Fruit fly (Drosophila melanogaster): ENCODE data around the gene wts.

Gene wts

DNA sequence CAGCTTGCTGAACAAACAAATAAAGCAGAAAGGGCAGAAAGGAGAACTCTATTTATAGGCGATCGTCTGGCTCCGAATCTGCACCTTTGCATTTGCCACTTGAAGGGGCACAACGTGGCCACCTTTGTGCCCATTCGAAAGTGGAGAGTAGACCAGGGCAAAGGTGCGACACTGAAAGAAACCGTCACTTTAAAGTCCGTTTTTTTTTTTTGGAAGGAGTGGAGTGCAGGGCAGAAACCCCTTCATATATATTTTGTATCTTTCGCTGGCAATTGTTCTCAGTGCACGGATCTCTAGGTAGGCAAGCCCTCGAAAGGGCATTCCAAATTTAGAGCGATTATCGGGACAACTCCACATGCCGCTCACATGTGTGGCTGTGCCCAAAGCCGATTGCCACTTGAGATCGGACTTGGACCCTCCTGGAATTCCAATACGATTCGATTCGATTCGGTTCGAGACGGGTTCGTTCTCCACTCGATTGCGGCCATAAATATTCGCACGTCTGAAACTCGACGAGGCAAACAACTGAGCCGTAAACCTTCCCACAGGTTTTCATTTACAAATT, 36.3 kb downstream of the wts start (continued):
- TF ChIP-seq caup (GFP tag; optimal IDR thresholded peaks at IDR 0.05; ENCODE audit: severe bottlenecking): no peak
- TF ChIP-seq ara (GFP tag; IDR thresholded peaks at IDR 0.05): peak; percentile 42; the same call in 1 of the 2 replicates

DNA sequence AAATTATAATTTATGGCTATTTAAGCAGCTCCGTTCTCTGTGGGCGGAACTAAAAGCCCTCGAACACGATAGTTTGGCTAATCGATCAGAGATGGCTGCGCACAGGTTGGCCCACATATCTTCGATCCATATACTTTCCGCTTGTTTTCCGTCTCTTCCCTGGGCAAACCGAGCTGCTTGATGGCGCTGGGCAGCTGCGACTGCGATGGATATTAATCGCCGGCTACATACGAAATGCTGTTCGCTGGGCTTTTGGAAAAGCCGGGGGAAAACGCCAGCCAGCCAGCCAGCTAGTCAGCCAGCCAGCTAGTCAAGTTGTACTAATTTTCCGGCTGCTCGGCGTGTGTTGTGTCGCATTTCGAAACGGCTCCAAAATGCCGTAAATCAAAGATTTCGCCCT, 38.9 kb downstream of the wts start:
- TF ChIP-seq NC2β (GFP tag; optimal IDR thresholded peaks at IDR 0.05): no peak
- peak; percentile 93 for TF ChIP-seq nau (GFP tag; optimal IDR thresholded peaks at IDR 0.05)
- TF ChIP-seq CG12769 (tag; optimal IDR thresholded peaks at IDR 0.05): peak; percentile 59
- no peak for TF ChIP-seq CG2875 (GFP tag; optimal IDR thresholded peaks at IDR 0.05)

DNA sequence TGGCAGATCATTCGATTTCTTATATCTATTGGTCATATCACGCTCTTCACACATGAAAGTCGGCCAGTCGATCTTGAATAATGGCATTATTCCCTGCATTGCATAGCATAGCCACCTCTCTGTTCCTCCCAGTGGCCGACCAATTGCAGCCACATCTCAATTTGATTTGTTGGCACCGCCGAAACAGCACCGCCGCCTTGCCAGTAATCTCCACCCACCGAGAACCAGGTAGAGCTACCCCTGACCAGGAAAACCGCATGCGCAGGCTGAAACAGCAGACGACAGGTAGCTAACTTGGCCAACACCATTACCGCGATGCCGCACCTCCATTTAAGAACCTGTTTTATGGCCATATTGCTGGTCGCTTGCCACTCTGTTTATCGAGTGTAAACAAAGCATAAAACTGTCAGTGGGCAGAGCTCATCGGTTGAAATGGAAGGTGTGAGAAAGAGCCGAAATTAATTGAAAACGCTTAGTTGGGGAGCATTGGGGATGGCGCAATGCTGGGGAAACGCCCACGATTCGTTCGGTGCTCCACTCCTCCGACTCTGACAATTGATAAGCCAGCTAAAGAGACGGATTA, 39.4 kb downstream of the wts start:
- TF ChIP-seq CG7271 (tag; optimal IDR thresholded peaks at IDR 0.05) (peak; percentile 34), zfh1 (GFP tag; IDR thresholded peaks at IDR 0.05) (0 out of 3 replicates have a peak, but pooled peaks have one; percentile 5), wek (GFP tag; optimal IDR thresholded peaks at IDR 0.05) (peak; percentile 79), CG17359 (tag; optimal IDR thresholded peaks at IDR 0.05) (peak; percentile 12), CG18764 (GFP tag; optimal IDR thresholded peaks at IDR 0.05) (peak; percentile 1), org-1 (GFP tag; optimal IDR thresholded peaks at IDR 0.05) (peak; percentile 55), otp (GFP tag; IDR thresholded peaks at IDR 0.05) (peak; percentile 56; the same call in 1 of the 3 replicates), sr (GFP tag; IDR thresholded peaks at IDR 0.05) (peak; percentile 74; the same call in 2 of the 3 replicates), kni (GFP tag; optimal IDR thresholded peaks at IDR 0.05) (peak; percentile 59), CG12071 (GFP tag; optimal IDR thresholded peaks at IDR 0.05) (peak; percentile 41), CG15073 (GFP tag; optimal IDR thresholded peaks at IDR 0.05) (no peak), cad (GFP tag; optimal IDR thresholded peaks at IDR 0.05) (peak; percentile 89), Spps (tag; optimal IDR thresholded peaks at IDR 0.05) (peak; percentile 13), D (optimal IDR thresholded peaks at IDR 0.05) (peak; percentile 48), D (GFP tag; optimal IDR thresholded peaks at IDR 0.05) (peak; percentile 32), ranshi (GFP tag; IDR thresholded peaks at IDR 0.05) (no peak), esg (GFP tag; conservative IDR thresholded peaks at IDR 0.05) (no peak), CG7786 (GFP tag; optimal IDR thresholded peaks at IDR 0.05) (peak; percentile 18), bcd (GFP tag; optimal IDR thresholded peaks at IDR 0.05) (peak; percentile 33), CG15696 (tag; optimal IDR thresholded peaks at IDR 0.05) (peak; percentile 71), CG4328 (GFP tag; optimal IDR thresholded peaks at IDR 0.05) (no peak), gem (tag; optimal IDR thresholded peaks at IDR 0.05) (peak; percentile 5), ewg (GFP tag; optimal IDR thresholded peaks at IDR 0.05) (peak; percentile 42), Trl (optimal IDR thresholded peaks at IDR 0.05) (no peak), Trl (GFP tag; optimal IDR thresholded peaks at IDR 0.05) (peak; percentile 18), kah (GFP tag; optimal IDR thresholded peaks at IDR 0.05) (peak; percentile 15), CG1603 (tag; optimal IDR thresholded peaks at IDR 0.05) (peak; percentile 60), Med (GFP tag) (peak; percentile 65), unpg (GFP tag; optimal IDR thresholded peaks at IDR 0.05) (peak; percentile 15), CG13123 (GFP tag; optimal IDR thresholded peaks at IDR 0.05) (peak; percentile 11), CG12659 (GFP tag; optimal IDR thresholded peaks at IDR 0.05) (no peak), CG4707 (GFP tag; optimal IDR thresholded peaks at IDR 0.05) (peak; percentile 39), CG17802 (tag; optimal IDR thresholded peaks at IDR 0.05) (peak; percentile 19), pzg (GFP tag; optimal IDR thresholded peaks at IDR 0.05) (no peak), odd (GFP tag; optimal IDR thresholded peaks at IDR 0.05) (peak; percentile 17), CG33213 (GFP tag; optimal IDR thresholded peaks at IDR 0.05) (peak; percentile 12), HHEX (GFP tag; optimal IDR thresholded peaks at IDR 0.05) (peak; percentile 31), MTF-1 (GFP tag; optimal IDR thresholded peaks at IDR 0.05; ENCODE audit: borderline replicate concordance) (peak; percentile 76), Xrp1 (GFP tag; IDR thresholded peaks at IDR 0.05) (peak; percentile 48), CG9609 (GFP tag; optimal IDR thresholded peaks at IDR 0.05) (peak; percentile 2)

Data from whole organism, embryonic.